Worm (Caenorhabditis elegans): ENCODE data around the gene pir-1.

Gene pir-1

ce11 chrII:9154339-9154738 is 22.8 kb upstream of the pir-1 start:
- TF ChIP-seq hlh-1 (tag; optimal IDR thresholded peaks at IDR 0.05) (no peak), nhr-12 (tag; optimal IDR thresholded peaks at IDR 0.05) (no peak), elt-3 (tag; optimal IDR thresholded peaks at IDR 0.05) (no peak), M03D4.4 (tag; optimal IDR thresholded peaks at IDR 0.05) (no peak), lin-32 (GFP tag; optimal IDR thresholded peaks at IDR 0.05) (no peak), lsy-2 (tag; optimal IDR thresholded peaks at IDR 0.05) (no peak)

ce11 chrII:9156277-9156676 is 20.8 kb upstream of the pir-1 start:
- no peak for TF ChIP-seq unc-62 (GFP tag; optimal IDR thresholded peaks at IDR 0.05)
- no peak for TF ChIP-seq drap-1 (GFP tag; optimal IDR thresholded peaks at IDR 0.05)
- TF ChIP-seq mep-1 (tag; optimal IDR thresholded peaks at IDR 0.05): no peak
- TF ChIP-seq nhr-28 (tag; optimal IDR thresholded peaks at IDR 0.05): no peak

- no peak for TF ChIP-seq mab-5 (tag; optimal IDR thresholded peaks at IDR 0.05)
- no peak for TF ChIP-seq unc-120 (tag; optimal IDR thresholded peaks at IDR 0.05; ENCODE audit: poor library complexity, severe bottlenecking)
- TF ChIP-seq mep-1 (tag; optimal IDR thresholded peaks at IDR 0.05): no peak
- no peak for TF ChIP-seq sptf-1 (tag; optimal IDR thresholded peaks at IDR 0.05)
- TF ChIP-seq nhr-2 (tag; optimal IDR thresholded peaks at IDR 0.05): no peak
- TF ChIP-seq lin-32 (GFP tag; optimal IDR thresholded peaks at IDR 0.05): no peak
- no peak for TF ChIP-seq ces-1 (GFP tag; optimal IDR thresholded peaks at IDR 0.05)
- TF ChIP-seq unc-39 (tag; optimal IDR thresholded peaks at IDR 0.05): no peak
- no peak for TF ChIP-seq elt-3 (tag; optimal IDR thresholded peaks at IDR 0.05)
- TF ChIP-seq snpc-4 (tag; optimal IDR thresholded peaks at IDR 0.05): no peak
- TF ChIP-seq ztf-11 (tag; optimal IDR thresholded peaks at IDR 0.05): no peak
- TF ChIP-seq elt-1 (tag; optimal IDR thresholded peaks at IDR 0.05; ENCODE audit: borderline replicate concordance, insufficient read depth): no peak
- TF ChIP-seq nhr-28 (tag; optimal IDR thresholded peaks at IDR 0.05): no peak
- no peak for TF ChIP-seq pha-4 (tag; optimal IDR thresholded peaks at IDR 0.05)
These were observed 20.0 kb upstream of the pir-1 start for ce11 chrII:9157125-9157524.

- TF ChIP-seq nhr-76 (tag; optimal IDR thresholded peaks at IDR 0.05): no peak
- TF ChIP-seq sptf-1 (tag; optimal IDR thresholded peaks at IDR 0.05): no peak
- TF ChIP-seq pha-4 (tag; optimal IDR thresholded peaks at IDR 0.05): no peak
- no peak for TF ChIP-seq sem-2 (GFP tag; optimal IDR thresholded peaks at IDR 0.05)
- no peak for TF ChIP-seq unc-62 (GFP tag; optimal IDR thresholded peaks at IDR 0.05)
- no peak for TF ChIP-seq ham-2 (GFP tag; optimal IDR thresholded peaks at IDR 0.05)
These were observed 19.1 kb upstream of the pir-1 start, which contains the start of gene oac-54 for ce11 chrII:9158029-9158428. Gene oac-54, plus strand, starts transcription at chrII:9158111.

ce11 chrII:9160197-9160806 is 16.8 kb upstream of the pir-1 start:
- TF ChIP-seq elt-3 (tag; optimal IDR thresholded peaks at IDR 0.05) (peak; percentile 71), cnd-1 (tag; optimal IDR thresholded peaks at IDR 0.05) (no peak)

- TF ChIP-seq unc-39 (tag; optimal IDR thresholded peaks at IDR 0.05): no peak
- no peak for TF ChIP-seq pha-4 (tag; optimal IDR thresholded peaks at IDR 0.05)
- no peak for TF ChIP-seq ceh-39 (tag; optimal IDR thresholded peaks at IDR 0.05)
- TF ChIP-seq sem-2 (GFP tag; optimal IDR thresholded peaks at IDR 0.05): no peak
- no peak for TF ChIP-seq mep-1 (tag; optimal IDR thresholded peaks at IDR 0.05)
- peak; percentile 42 for TF ChIP-seq elt-3 (tag; optimal IDR thresholded peaks at IDR 0.05)
- no peak for TF ChIP-seq blmp-1 (tag; optimal IDR thresholded peaks at IDR 0.05)
- no peak for TF ChIP-seq unc-62 (GFP tag; optimal IDR thresholded peaks at IDR 0.05)
These were observed 16.1 kb upstream of the pir-1 start, which contains the start of gene rhy-1 for ce11 chrII:9161023-9161422. Gene rhy-1, plus strand, starts transcription at chrII:9161379.

ce11 chrII:9163348-9163747 is 13.8 kb upstream of the pir-1 start:
- no peak for TF ChIP-seq sem-2 (GFP tag; optimal IDR thresholded peaks at IDR 0.05)
- no peak for TF ChIP-seq unc-39 (tag; optimal IDR thresholded peaks at IDR 0.05)
- no peak for TF ChIP-seq lsy-2 (tag; optimal IDR thresholded peaks at IDR 0.05)
- no peak for TF ChIP-seq snpc-4 (tag; optimal IDR thresholded peaks at IDR 0.05)
- TF ChIP-seq elt-1 (tag; optimal IDR thresholded peaks at IDR 0.05; ENCODE audit: borderline replicate concordance, insufficient read depth): no peak
- no peak for TF ChIP-seq mab-5 (tag; optimal IDR thresholded peaks at IDR 0.05)
- TF ChIP-seq tbx-8 (GFP tag; optimal IDR thresholded peaks at IDR 0.05): no peak

Data from whole organism, mixed stage, embryonic.